Worm (Caenorhabditis elegans): ENCODE results near the gene W07A12.8.

Gene W07A12.8

ce11 chrII:9177080-9177479 lies 11.5 kb upstream of the W07A12.8 start, which contains the start of the genes sec-5 and pir-1:
Gene sec-5 (minus strand): TSS chrII:9177152.
Gene pir-1 (plus strand): TSS chrII:9177300.
- no peak for TF ChIP-seq crh-2 (tag; optimal IDR thresholded peaks at IDR 0.05)
- TF ChIP-seq lin-13 (GFP tag; optimal IDR thresholded peaks at IDR 0.05): no peak
- peak; percentile 72 for TF ChIP-seq unc-55 (GFP tag; optimal IDR thresholded peaks at IDR 0.05)
- TF ChIP-seq elt-1 (tag; optimal IDR thresholded peaks at IDR 0.05): no peak
- TF ChIP-seq lin-11 (tag; optimal IDR thresholded peaks at IDR 0.05): no peak
- TF ChIP-seq lin-39 (tag; optimal IDR thresholded peaks at IDR 0.05): no peak
- TF ChIP-seq mab-5 (tag; optimal IDR thresholded peaks at IDR 0.05): no peak
- TF ChIP-seq dmd-4 (tag; optimal IDR thresholded peaks at IDR 0.05): no peak
- TF ChIP-seq fos-1 (tag; optimal IDR thresholded peaks at IDR 0.05): peak; percentile 33
- TF ChIP-seq nhr-25 (tag; optimal IDR thresholded peaks at IDR 0.05): peak; percentile 35
- TF ChIP-seq sma-9 (GFP tag; optimal IDR thresholded peaks at IDR 0.05): peak; percentile 5
- TF ChIP-seq sma-9 (tag; optimal IDR thresholded peaks at IDR 0.05): no peak
- TF ChIP-seq mbf-1 (tag; optimal IDR thresholded peaks at IDR 0.05): no peak
- peak; percentile 18 to 71 for TF ChIP-seq lsy-2 (tag; optimal IDR thresholded peaks at IDR 0.05)
- TF ChIP-seq gmeb-1 (tag; optimal IDR thresholded peaks at IDR 0.05): peak; percentile 41
- no peak for TF ChIP-seq R02D3.7 (tag; optimal IDR thresholded peaks at IDR 0.05)
- TF ChIP-seq ztf-11 (tag; optimal IDR thresholded peaks at IDR 0.05): no peak
- TF ChIP-seq ztf-4 (tag; optimal IDR thresholded peaks at IDR 0.05): no peak
- TF ChIP-seq unc-39 (tag; optimal IDR thresholded peaks at IDR 0.05): no peak
- TF ChIP-seq zag-1 (tag; optimal IDR thresholded peaks at IDR 0.05): no peak
- TF ChIP-seq alr-1 (tag; optimal IDR thresholded peaks at IDR 0.05): no peak
- TF ChIP-seq skn-1 (tag; optimal IDR thresholded peaks at IDR 0.05): no peak
- no peak for TF ChIP-seq mdl-1 (tag; optimal IDR thresholded peaks at IDR 0.05)
- TF ChIP-seq ceh-82 (tag; optimal IDR thresholded peaks at IDR 0.05): no peak
- TF ChIP-seq nhr-10 (tag; optimal IDR thresholded peaks at IDR 0.05): no peak
- no peak for TF ChIP-seq nhr-21 (tag; optimal IDR thresholded peaks at IDR 0.05)
- no peak for TF ChIP-seq nhr-23 (tag; optimal IDR thresholded peaks at IDR 0.05)
- TF ChIP-seq F13H6.1 (tag; optimal IDR thresholded peaks at IDR 0.05): no peak
- TF ChIP-seq nhr-77 (tag; optimal IDR thresholded peaks at IDR 0.05): no peak
- TF ChIP-seq ZK546.5 (tag; optimal IDR thresholded peaks at IDR 0.05): no peak
- no peak for TF ChIP-seq aly-2 (tag; optimal IDR thresholded peaks at IDR 0.05)
- no peak for TF ChIP-seq elt-3 (tag; optimal IDR thresholded peaks at IDR 0.05)
- peak; percentile 53 for TF ChIP-seq C34F6.9 (tag; optimal IDR thresholded peaks at IDR 0.05)
- TF ChIP-seq blmp-1 (tag; optimal IDR thresholded peaks at IDR 0.05; ENCODE audit: insufficient read depth): no peak

DNA sequence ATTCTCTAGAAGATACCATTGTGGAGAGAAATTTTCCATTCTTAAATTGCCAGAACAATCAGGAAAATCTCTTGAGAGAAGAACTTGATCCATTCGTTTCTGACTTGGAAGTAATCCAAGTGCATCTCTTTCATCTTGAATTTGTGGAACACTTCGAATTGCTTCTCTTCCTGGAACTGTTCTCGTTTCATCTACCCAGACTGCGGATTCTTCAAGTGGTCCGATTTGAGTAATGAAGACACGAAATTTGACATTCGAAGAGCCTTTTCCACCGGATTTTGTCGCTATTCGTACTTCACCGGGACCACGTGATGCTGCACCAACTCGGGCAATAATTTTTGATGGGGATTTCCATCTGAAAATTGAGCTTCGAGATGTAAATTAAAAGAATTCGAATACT lies 10.9 kb upstream of the W07A12.8 start:
- no peak for TF ChIP-seq ztf-11 (tag; optimal IDR thresholded peaks at IDR 0.05)
- no peak for TF ChIP-seq peb-1 (tag; optimal IDR thresholded peaks at IDR 0.05)
- no peak for TF ChIP-seq ama-1 (optimal IDR thresholded peaks at IDR 0.05)
- no peak for TF ChIP-seq F13H6.1 (tag; optimal IDR thresholded peaks at IDR 0.05)
- TF ChIP-seq C34F6.9 (tag; optimal IDR thresholded peaks at IDR 0.05): no peak
- no peak for TF ChIP-seq nhr-10 (tag; optimal IDR thresholded peaks at IDR 0.05)
- TF ChIP-seq crh-2 (tag; optimal IDR thresholded peaks at IDR 0.05): no peak
- no peak for TF ChIP-seq sma-3 (GFP tag; optimal IDR thresholded peaks at IDR 0.05)
- no peak for TF ChIP-seq alr-1 (tag; optimal IDR thresholded peaks at IDR 0.05)
- TF ChIP-seq fos-1 (tag; optimal IDR thresholded peaks at IDR 0.05): no peak
- no peak for TF ChIP-seq elt-1 (tag; optimal IDR thresholded peaks at IDR 0.05)
- no peak for TF ChIP-seq ZK546.5 (tag; optimal IDR thresholded peaks at IDR 0.05)
- no peak for TF ChIP-seq lin-13 (GFP tag; optimal IDR thresholded peaks at IDR 0.05)
- no peak for TF ChIP-seq ceh-16 (tag; optimal IDR thresholded peaks at IDR 0.05)
- TF ChIP-seq ceh-82 (tag; optimal IDR thresholded peaks at IDR 0.05): no peak
- TF ChIP-seq Y55F3AM.14 (GFP tag; optimal IDR thresholded peaks at IDR 0.05): no peak

ce11 chrII:9173471-9173870 lies 7.9 kb upstream of the W07A12.8 start:
- TF ChIP-seq unc-62 (GFP tag; optimal IDR thresholded peaks at IDR 0.05) (no peak), alr-1 (tag; optimal IDR thresholded peaks at IDR 0.05) (no peak), dmd-4 (tag; optimal IDR thresholded peaks at IDR 0.05) (no peak), elt-1 (tag; optimal IDR thresholded peaks at IDR 0.05) (no peak), ama-1 (optimal IDR thresholded peaks at IDR 0.05) (no peak), nhr-23 (tag; optimal IDR thresholded peaks at IDR 0.05) (no peak), blmp-1 (tag; optimal IDR thresholded peaks at IDR 0.05; ENCODE audit: insufficient read depth) (no peak), nhr-10 (tag; optimal IDR thresholded peaks at IDR 0.05) (no peak), nhr-237 (tag; optimal IDR thresholded peaks at IDR 0.05) (no peak)
